Worm (Caenorhabditis elegans) whole organism, L2 larva: Measurements from ENCODE around the gene Y43F8B.14.

Source experiments
- R02D3.7 ChIP-seq: fragments of 150-350 bp; optimal IDR thresholded peaks from 2 replicates; lab custom pipeline; 2014; ENCODE audit warnings: missing biosample characterization, missing genetic modification characterization
- ZK546.5 ChIP-seq: sonication (generic microtip); optimal IDR thresholded peaks from 2 replicates; lab custom pipeline; 2017; ENCODE audit warnings: missing biosample characterization, missing genetic modification characterization
- alr-1 ChIP-seq: fragments of 150-350 bp; optimal IDR thresholded peaks from 2 replicates; lab custom pipeline; 2014; ENCODE audit warnings: missing biosample characterization, missing genetic modification characterization
- dmd-4 ChIP-seq: sonication (generic microtip); optimal IDR thresholded peaks from 2 replicates; lab custom pipeline; 2017; ENCODE audit warnings: missing biosample characterization, missing genetic modification characterization
- elt-1 ChIP-seq: fragments of 150-350 bp; optimal IDR thresholded peaks from 2 replicates; lab custom pipeline; 2014; ENCODE audit warnings: missing biosample characterization, missing genetic modification characterization
- lsy-2 ChIP-seq, 2 experiments: fragments of 150-350 bp in 1 of 2; sonication (generic microtip) in 1 of 2; optimal IDR thresholded peaks; 2 replicates each; lab custom pipeline; 2014 to 2017; ENCODE audit warnings: missing biosample characterization in 2 of 2, missing genetic modification characterization in 2 of 2
- mab-5 ChIP-seq: fragments of 150-350 bp; optimal IDR thresholded peaks from 2 replicates; lab custom pipeline; 2014; ENCODE audit warnings: missing biosample characterization, missing genetic modification characterization
- mdl-1 ChIP-seq, 2 experiments: fragments of 150-350 bp in 1 of 2; sonication (generic microtip) in 1 of 2; optimal IDR thresholded peaks; 2 replicates each; lab custom pipeline; 2017; ENCODE audit warnings: missing biosample characterization in 2 of 2, missing genetic modification characterization in 2 of 2
- nhr-12 ChIP-seq: fragments of 150-350 bp; optimal IDR thresholded peaks from 2 replicates; lab custom pipeline; 2014; ENCODE audit warnings: missing biosample characterization, missing genetic modification characterization
- nhr-6 ChIP-seq: fragments of 150-350 bp; optimal IDR thresholded peaks from 2 replicates; lab custom pipeline; 2014; ENCODE audit warnings: missing biosample characterization, missing genetic modification characterization
- skn-1 ChIP-seq: sonication (generic microtip); optimal IDR thresholded peaks from 2 replicates; lab custom pipeline; 2017; ENCODE audit warnings: missing biosample characterization, missing genetic modification characterization

DNA sequence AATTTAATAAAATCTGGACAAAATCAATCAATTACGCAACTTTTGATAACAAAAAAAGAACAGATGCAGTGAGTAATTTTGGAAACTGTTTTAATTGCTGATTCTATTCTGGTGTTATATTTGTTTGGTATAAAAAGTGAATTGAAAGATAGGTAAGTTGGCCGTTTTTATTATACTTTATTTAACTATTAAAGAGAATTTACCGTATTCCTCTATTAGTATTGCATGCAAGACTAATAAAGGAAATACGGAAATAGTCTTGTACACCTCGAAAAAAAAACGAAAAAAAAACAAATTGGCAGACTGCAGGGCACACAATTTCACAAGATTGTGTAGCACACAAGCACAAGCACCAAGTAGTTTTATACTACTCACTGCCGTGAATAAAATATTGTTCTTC is 6.8 kb upstream of the Y43F8B.14 start, which contains the start of gene Y43F8B.25:
- TF ChIP-seq mdl-1 (tag; optimal IDR thresholded peaks at IDR 0.05; lab: Kevin White, UChicago) (no peak), R02D3.7 (tag; lab: Kevin White, UChicago) (no peak), elt-1 (tag; lab: Kevin White, UChicago) (no peak), nhr-12 (tag; lab: Kevin White, UChicago) (no peak), lsy-2 (tag; optimal IDR thresholded peaks at IDR 0.05; lab: Kevin White, UChicago) (no peak), alr-1 (tag; lab: Kevin White, UChicago) (no peak), skn-1 (tag; lab: Kevin White, UChicago) (no peak), mab-5 (tag; lab: Kevin White, UChicago) (no peak), dmd-4 (tag; lab: Kevin White, UChicago) (no peak), ZK546.5 (tag; lab: Kevin White, UChicago) (no peak), nhr-6 (tag; lab: Kevin White, UChicago) (no peak)
